Worm (Caenorhabditis elegans) whole organism, young adult: ENCODE measurements around the gene EEED8.18.
A peak's percentile ranks its signal among the peaks of the same experiment; 100 is the strongest.

Experiments
- B0336.3 ChIP-seq: fragments of 200-800 bp; sonication (Bioruptor generic); IDR thresholded peaks from 2 replicates; pipeline ENCODE4 v1.3.6; 2022; ENCODE audit warnings: missing genetic modification characterization, missing compliant biosample characterization
- C06A6.2 ChIP-seq: fragments of 200-800 bp; sonication (Bioruptor generic); conservative IDR thresholded peaks from 2 replicates; pipeline ENCODE4 v1.3.6; 2022; ENCODE audit warnings: missing genetic modification characterization, missing compliant biosample characterization
- C17E4.6 ChIP-seq: fragments of 200-800 bp; sonication (Bioruptor generic); IDR thresholded peaks from 2 replicates; pipeline ENCODE4 v1.3.6; 2022; ENCODE audit warnings: missing genetic modification reagents, missing genetic modification characterization, missing compliant biosample characterization
- F10E7.11 ChIP-seq: sonication (generic microtip); optimal IDR thresholded peaks from 2 replicates; lab custom pipeline; 2017; ENCODE audit warnings: mild to moderate bottlenecking, missing genetic modification characterization, moderate library complexity, missing compliant biosample characterization
- F22D6.2 ChIP-seq: sonication (generic microtip); optimal IDR thresholded peaks from 2 replicates; lab custom pipeline; 2016; ENCODE audit warnings: mild to moderate bottlenecking, missing genetic modification characterization, missing compliant biosample characterization
- F37B4.10 ChIP-seq: fragments of 200-800 bp; sonication (Bioruptor generic); IDR thresholded peaks from 2 replicates; pipeline ENCODE4 v1.3.6; 2022; ENCODE audit warnings: missing genetic modification characterization, missing compliant biosample characterization
- F49E8.2 ChIP-seq: sonication (generic microtip); optimal IDR thresholded peaks from 3 replicates; lab custom pipeline; 2017; ENCODE audit warnings: missing genetic modification characterization, mild to moderate bottlenecking, missing compliant biosample characterization, antibody characterized with exemption, moderate library complexity; ENCODE audit not compliant: insufficient read depth
- F52B5.7 ChIP-seq: sonication (generic microtip); optimal IDR thresholded peaks from 2 replicates; lab custom pipeline; 2016; ENCODE audit warnings: mild to moderate bottlenecking, missing genetic modification characterization, missing compliant biosample characterization
- F55B11.4 ChIP-seq: sonication (generic microtip); optimal IDR thresholded peaks from 2 replicates; lab custom pipeline; 2016; ENCODE audit warnings: missing compliant biosample characterization, missing genetic modification characterization, borderline replicate concordance; ENCODE audit not compliant: insufficient read depth
- K11D2.4 ChIP-seq: fragments of 200-800 bp; sonication (Bioruptor generic); IDR thresholded peaks from 2 replicates; pipeline ENCODE4 v1.3.6; 2022; ENCODE audit warnings: missing genetic modification reagents, missing genetic modification characterization, missing compliant biosample characterization
- Y95B8A.8 ChIP-seq: fragments of 200-800 bp; sonication (Bioruptor generic); IDR thresholded peaks from 2 replicates; pipeline ENCODE4 v1.3.6; 2022; ENCODE audit warnings: missing genetic modification reagents, missing genetic modification characterization, missing compliant biosample characterization
- ZK185.1 ChIP-seq: sonication (generic microtip); optimal IDR thresholded peaks from 2 replicates; lab custom pipeline; 2016; ENCODE audit warnings: mild to moderate bottlenecking, missing genetic modification characterization, missing compliant biosample characterization; ENCODE audit not compliant: poor library complexity, severe bottlenecking
- akir-1 ChIP-seq: fragments of 200-800 bp; sonication (Bioruptor generic); optimal IDR thresholded peaks from 2 replicates; lab custom pipeline; 2018; ENCODE audit warnings: mild to moderate bottlenecking, missing genetic modification characterization, moderate library complexity, missing compliant biosample characterization
- aptf-3 ChIP-seq: fragments of 200-800 bp; sonication (Bioruptor generic); IDR thresholded peaks from 2 replicates; pipeline ENCODE4 v1.3.6; 2022; ENCODE audit warnings: missing genetic modification characterization, missing compliant biosample characterization
- atf-7 ChIP-seq: sonication (generic microtip); optimal IDR thresholded peaks from 2 replicates; lab custom pipeline; 2017; ENCODE audit warnings: mild to moderate bottlenecking, missing genetic modification characterization, missing compliant biosample characterization
- athp-1 ChIP-seq: sonication (generic microtip); optimal IDR thresholded peaks from 2 replicates; lab custom pipeline; 2017; ENCODE audit warnings: mild to moderate bottlenecking, missing genetic modification characterization, missing compliant biosample characterization
- attf-6 ChIP-seq: fragments of 200-800 bp; sonication (Bioruptor generic); IDR thresholded peaks from 2 replicates; pipeline ENCODE4 v1.3.6; 2022; ENCODE audit warnings: missing genetic modification reagents, missing genetic modification characterization, missing compliant biosample characterization
- bed-2 ChIP-seq: fragments of 200-800 bp; sonication (Bioruptor generic); IDR thresholded peaks from 2 replicates; pipeline ENCODE4 v1.3.6; 2022; ENCODE audit warnings: missing genetic modification reagents, missing genetic modification characterization, missing compliant biosample characterization
- ceh-27 ChIP-seq: fragments of 200-800 bp; sonication (Bioruptor generic); optimal IDR thresholded peaks from 2 replicates; lab custom pipeline; 2018; ENCODE audit warnings: mild to moderate bottlenecking, missing genetic modification characterization, moderate library complexity, missing compliant biosample characterization
- ceh-58 ChIP-seq: fragments of 200-800 bp; sonication (Bioruptor generic); IDR thresholded peaks from 2 replicates; pipeline ENCODE4 v1.3.6; 2022; ENCODE audit warnings: missing genetic modification characterization, missing compliant biosample characterization
- ceh-79 ChIP-seq: sonication (generic microtip); optimal IDR thresholded peaks from 2 replicates; lab custom pipeline; 2017; ENCODE audit warnings: mild to moderate bottlenecking, missing genetic modification characterization, missing compliant biosample characterization
- chd-7 ChIP-seq: sonication (generic microtip); optimal IDR thresholded peaks from 2 replicates; lab custom pipeline; 2016; ENCODE audit warnings: mild to moderate bottlenecking, missing genetic modification characterization, moderate library complexity, missing compliant biosample characterization
- die-1 ChIP-seq: sonication (generic microtip); optimal IDR thresholded peaks from 2 replicates; lab custom pipeline; 2016; ENCODE audit warnings: missing genotype, mild to moderate bottlenecking, missing genetic modification characterization, missing compliant biosample characterization
- dox-1 ChIP-seq: fragments of 200-800 bp; sonication (Bioruptor generic); IDR thresholded peaks from 2 replicates; pipeline ENCODE4 v1.3.6; 2022; ENCODE audit warnings: missing genetic modification reagents, missing genetic modification characterization, missing compliant biosample characterization
- efl-1 ChIP-seq: fragments of 150-350 bp; optimal IDR thresholded peaks from 2 replicates; lab custom pipeline; 2014; ENCODE audit warnings: missing biosample characterization, missing genetic modification reagents, missing genetic modification characterization
- ekl-4 ChIP-seq: fragments of 200-800 bp; sonication (Bioruptor generic); IDR thresholded peaks from 2 replicates; pipeline ENCODE4 v1.3.6; 2022; ENCODE audit warnings: missing genetic modification reagents, missing genetic modification characterization, missing compliant biosample characterization
- fkh-3 ChIP-seq: sonication (generic microtip); optimal IDR thresholded peaks from 2 replicates; lab custom pipeline; 2016; ENCODE audit warnings: mild to moderate bottlenecking, missing genetic modification characterization, missing compliant biosample characterization
- hlh-26 ChIP-seq: fragments of 200-800 bp; sonication (Bioruptor generic); conservative IDR thresholded peaks from 2 replicates; pipeline ENCODE4 v1.3.6; 2022; ENCODE audit warnings: missing genetic modification reagents, missing genetic modification characterization, missing compliant biosample characterization
- hmg-20 ChIP-seq: fragments of 200-800 bp; sonication (Bioruptor generic); IDR thresholded peaks from 2 replicates; pipeline ENCODE4 v1.3.6; 2022; ENCODE audit warnings: missing genetic modification reagents, missing genetic modification characterization, missing compliant biosample characterization
- lin-40 ChIP-seq: sonication (generic microtip); optimal IDR thresholded peaks from 2 replicates; lab custom pipeline; 2016; ENCODE audit warnings: missing genetic modification characterization, mild to moderate bottlenecking, missing compliant biosample characterization, missing genotype, missing genetic modification reagents
- lsl-1 ChIP-seq: fragments of 200-800 bp; sonication (Bioruptor generic); optimal IDR thresholded peaks from 2 replicates; lab custom pipeline; 2018; ENCODE audit warnings: mild to moderate bottlenecking, missing genetic modification characterization, moderate library complexity, missing compliant biosample characterization
- madf-8 ChIP-seq: fragments of 200-800 bp; sonication (Bioruptor generic); conservative IDR thresholded peaks from 2 replicates; pipeline ENCODE4 v1.3.6; 2022; ENCODE audit warnings: missing genetic modification reagents, missing genetic modification characterization, missing compliant biosample characterization
- mes-4 ChIP-seq: sonication (generic microtip); optimal IDR thresholded peaks from 2 replicates; lab custom pipeline; 2016; ENCODE audit warnings: missing genotype, missing genetic modification characterization, missing compliant biosample characterization
- nfya-1 ChIP-seq: sonication (generic microtip); optimal IDR thresholded peaks from 2 replicates; lab custom pipeline; 2017; ENCODE audit warnings: antibody characterized with exemption, missing compliant biosample characterization, missing genetic modification characterization, borderline replicate concordance; ENCODE audit not compliant: insufficient read depth
- nfyb-1 ChIP-seq: fragments of 200-800 bp; sonication (Bioruptor generic); IDR thresholded peaks from 2 replicates; pipeline ENCODE4 v1.3.6; 2022; ENCODE audit warnings: missing genetic modification reagents, missing genetic modification characterization, missing compliant biosample characterization
- nhr-27 ChIP-seq: fragments of 200-800 bp; sonication (Bioruptor generic); optimal IDR thresholded peaks from 2 replicates; lab custom pipeline; 2018; ENCODE audit warnings: mild to moderate bottlenecking, missing genetic modification characterization, moderate library complexity, missing compliant biosample characterization
- nhr-90 ChIP-seq: sonication (generic microtip); optimal IDR thresholded peaks from 2 replicates; lab custom pipeline; 2016; ENCODE audit warnings: missing genotype, mild to moderate bottlenecking, missing genetic modification characterization, missing compliant biosample characterization
- pbrm-1 ChIP-seq: fragments of 200-800 bp; sonication (Bioruptor generic); IDR thresholded peaks from 2 replicates; pipeline ENCODE4 v1.3.6; 2022; ENCODE audit warnings: missing genetic modification reagents, missing genetic modification characterization, missing compliant biosample characterization
- rcor-1 ChIP-seq: fragments of 200-800 bp; sonication (Bioruptor generic); IDR thresholded peaks from 2 replicates; pipeline ENCODE4 v1.3.6; 2022; ENCODE audit warnings: missing genetic modification reagents, missing genetic modification characterization, missing compliant biosample characterization
- sdz-38 ChIP-seq: sonication (generic microtip); optimal IDR thresholded peaks from 2 replicates; lab custom pipeline; 2016; ENCODE audit warnings: missing genotype, missing genetic modification characterization, missing compliant biosample characterization
- snpc-4 ChIP-seq, 5 experiments: fragments of 150-350 bp in 1 of 5; sonication (generic microtip) in 4 of 5; optimal IDR thresholded peaks; 2 replicates each; lab custom pipeline; 2014 to 2018; ENCODE audit warnings: missing genetic modification characterization in 5 of 5, missing biosample characterization in 3 of 5, antibody characterized with exemption in 2 of 5, mild to moderate bottlenecking in 2 of 5, missing compliant biosample characterization in 2 of 5, missing genotype in 2 of 5, moderate library complexity in 2 of 5, missing genetic modification reagents in 1 of 5
- somi-1 ChIP-seq: fragments of 200-800 bp; sonication (Bioruptor generic); optimal IDR thresholded peaks from 2 replicates; lab custom pipeline; 2018; ENCODE audit warnings: mild to moderate bottlenecking, missing genetic modification characterization, missing compliant biosample characterization
- tbx-9 ChIP-seq: sonication (generic microtip); optimal IDR thresholded peaks from 2 replicates; lab custom pipeline; 2016; ENCODE audit warnings: borderline replicate concordance, missing genetic modification characterization, inconsistent platforms, missing compliant biosample characterization
- unc-130 ChIP-seq: sonication (generic microtip); optimal IDR thresholded peaks from 2 replicates; lab custom pipeline; 2016; ENCODE audit warnings: missing genetic modification reagents, missing genetic modification characterization, missing compliant biosample characterization
- zfh-2 ChIP-seq: fragments of 200-800 bp; sonication (Bioruptor generic); conservative IDR thresholded peaks from 2 replicates; pipeline ENCODE4 v1.3.6; 2022; ENCODE audit warnings: missing genetic modification reagents, missing genetic modification characterization, missing compliant biosample characterization
- ztf-25 ChIP-seq: fragments of 200-800 bp; sonication (Bioruptor generic); IDR thresholded peaks from 2 replicates; pipeline ENCODE4 v1.3.6; 2022; ENCODE audit warnings: missing genetic modification reagents, missing genetic modification characterization, missing compliant biosample characterization
- ztf-26 ChIP-seq: sonication (generic microtip); optimal IDR thresholded peaks from 2 replicates; lab custom pipeline; 2017; ENCODE audit warnings: missing genetic modification characterization, missing compliant biosample characterization
- ztf-3 ChIP-seq: fragments of 200-800 bp; sonication (Bioruptor generic); optimal IDR thresholded peaks from 2 replicates; lab custom pipeline; 2018; ENCODE audit warnings: mild to moderate bottlenecking, missing genetic modification characterization, missing compliant biosample characterization

The EEED8.18 gene

ce11 chrII:5389831-5390323, 22.5 kb downstream of the EEED8.18 start, which contains the start of gene ndx-6 (continued):
- TF ChIP-seq Y95B8A.8 (GFP tag; lab: Robert Waterston, UW) = 0 out of 2 replicates have a peak, but pooled peaks have one; percentile 51
- no peak for TF ChIP-seq C17E4.6
- TF ChIP-seq B0336.3 (GFP tag; lab: Robert Waterston, UW) = 0 out of 2 replicates have a peak, but pooled peaks have one; percentile 55
- no peak for TF ChIP-seq ceh-58
- TF ChIP-seq mes-4 (tag; lab: Kevin White, UChicago) = no peak
- TF ChIP-seq athp-1 (tag; lab: Kevin White, UChicago) = peak; percentile 38
- TF ChIP-seq akir-1 (GFP tag; lab: Kevin White, UChicago) = no peak
- TF ChIP-seq lsl-1 (GFP tag; lab: Kevin White, UChicago) = peak; percentile 46
- TF ChIP-seq somi-1 (GFP tag; lab: Kevin White, UChicago) = no peak
- TF ChIP-seq F52B5.7 (tag; lab: Kevin White, UChicago) = no peak
- TF ChIP-seq nfya-1 = no peak
- no peak for TF ChIP-seq F10E7.11
- no peak for TF ChIP-seq tbx-9 (tag; lab: Kevin White, UChicago)
- peak; percentile 85 for TF ChIP-seq efl-1
- TF ChIP-seq snpc-4 (GFP tag; optimal IDR thresholded peaks at IDR 0.05; lab: Kevin White, UChicago) = no peak
- TF ChIP-seq snpc-4 (tag; optimal IDR thresholded peaks at IDR 0.05; lab: Kevin White, UChicago) = peak in 3 of 4 experiments; percentile 49 to 64 (median 54)
- TF ChIP-seq pbrm-1 (GFP tag; lab: Robert Waterston, UW) = peak; percentile 52; the same call in 1 of the 2 replicates
- no peak for TF ChIP-seq F55B11.4
- TF ChIP-seq ceh-27 (GFP tag; lab: Kevin White, UChicago) = peak; percentile 46
- TF ChIP-seq rcor-1 (GFP tag; lab: Robert Waterston, UW) = peak; percentile 79
- no peak for TF ChIP-seq nhr-27 (tag; lab: Kevin White, UChicago)
- peak; percentile 67 for TF ChIP-seq dox-1 (GFP tag; lab: Robert Waterston, UW)
- TF ChIP-seq sdz-38 (tag; lab: Kevin White, UChicago) = no peak
- peak; percentile 61; the same call in 1 of the 2 replicates for TF ChIP-seq K11D2.4 (GFP tag; lab: Robert Waterston, UW)
- no peak for TF ChIP-seq nhr-90 (tag; lab: Kevin White, UChicago)
- no peak for TF ChIP-seq fkh-3 (tag; lab: Kevin White, UChicago)
- TF ChIP-seq die-1 (tag; lab: Kevin White, UChicago) = no peak
- TF ChIP-seq ztf-3 (GFP tag; lab: Kevin White, UChicago) = no peak
- TF ChIP-seq bed-2 (GFP tag; lab: Robert Waterston, UW) = no peak
- TF ChIP-seq ceh-79 (tag; lab: Kevin White, UChicago) = no peak
- 0 out of 2 replicates have a peak, but pooled peaks have one; percentile 54 for TF ChIP-seq C06A6.2 (GFP tag; lab: Robert Waterston, UW)
- no peak for TF ChIP-seq ztf-25 (GFP tag; lab: Robert Waterston, UW)
- TF ChIP-seq nfyb-1 (GFP tag; lab: Robert Waterston, UW) = peak; percentile 77; the same call in 1 of the 2 replicates
- no peak for TF ChIP-seq F22D6.2 (tag; lab: Kevin White, UChicago)
- no peak for TF ChIP-seq zfh-2 (GFP tag; lab: Robert Waterston, UW)
- TF ChIP-seq F49E8.2 (tag; lab: Kevin White, UChicago) = peak; percentile 30
- no peak for TF ChIP-seq atf-7 (tag; lab: Kevin White, UChicago)
- TF ChIP-seq aptf-3 (GFP tag; lab: Robert Waterston, UW) = no peak
- no peak for TF ChIP-seq F37B4.10
- peak; percentile 38; the same call in 1 of the 2 replicates for TF ChIP-seq attf-6
- TF ChIP-seq chd-7 (tag; lab: Kevin White, UChicago) = no peak
- 0 out of 2 replicates have a peak, but pooled peaks have one; percentile 64 for TF ChIP-seq ekl-4
- peak; percentile 9 for TF ChIP-seq ztf-26
- TF ChIP-seq hlh-26 (GFP tag; lab: Robert Waterston, UW) = no peak
- TF ChIP-seq ZK185.1 = peak; percentile 74
- TF ChIP-seq madf-8 (GFP tag; lab: Robert Waterston, UW) = no peak
- 0 out of 2 replicates have a peak, but pooled peaks have one; percentile 13 for TF ChIP-seq hmg-20 (GFP tag; lab: Robert Waterston, UW)
- no peak for TF ChIP-seq unc-130 (GFP tag; lab: Kevin White, UChicago)
- TF ChIP-seq lin-40 = peak; percentile 80
